Worm (Caenorhabditis elegans) whole organism, dauer: ENCODE measurements around the gene Y11D7A.9.

ENCODE experiments used
- unc-62 ChIP-seq: sonication (generic microtip); optimal IDR thresholded peaks from 2 replicates; lab custom pipeline; 2017; ENCODE audit warnings: missing biosample characterization, missing genetic modification reagents, missing genetic modification characterization

Y11D7A.9 gene

DNA sequence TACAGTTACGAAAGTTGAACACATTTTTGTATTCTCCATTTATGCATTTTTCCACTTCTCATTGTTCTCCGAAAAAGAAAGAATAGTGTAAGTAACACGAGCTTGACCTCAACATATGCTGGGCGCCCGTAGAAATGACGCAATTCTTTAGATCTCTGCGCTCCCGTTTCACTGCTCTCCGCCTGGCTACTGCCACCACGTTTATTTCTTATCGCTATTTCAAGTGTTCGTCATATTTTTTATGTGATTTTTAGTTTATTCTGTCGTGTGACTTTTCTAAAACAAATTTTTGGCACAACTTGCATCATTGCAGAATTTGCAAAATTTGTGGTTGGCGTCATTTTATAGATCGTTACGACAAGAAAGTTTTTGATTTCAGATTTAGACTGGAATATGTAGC is 39.0 kb downstream of the Y11D7A.9 start:
- TF ChIP-seq unc-62 = no peak

DNA sequence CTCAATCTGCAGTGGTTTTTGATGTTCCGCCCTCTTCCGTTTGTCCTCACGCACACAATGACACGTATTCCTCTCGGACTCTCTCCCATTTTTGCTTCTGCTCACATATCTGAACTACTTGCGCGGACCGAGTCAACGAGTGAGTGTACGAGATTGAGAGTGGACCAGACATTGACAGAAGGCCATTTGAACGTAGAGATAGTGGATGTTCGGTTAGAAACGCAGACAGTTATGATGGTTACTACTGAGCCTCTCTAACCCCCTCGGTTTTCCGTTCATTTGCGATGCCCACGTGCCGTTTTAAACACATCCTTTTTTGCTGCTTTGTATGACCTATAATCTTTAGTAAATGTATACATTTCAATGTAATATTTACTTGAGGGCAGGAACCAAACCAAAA is 39.5 kb downstream of the Y11D7A.9 start:
- TF ChIP-seq unc-62 = no peak

DNA sequence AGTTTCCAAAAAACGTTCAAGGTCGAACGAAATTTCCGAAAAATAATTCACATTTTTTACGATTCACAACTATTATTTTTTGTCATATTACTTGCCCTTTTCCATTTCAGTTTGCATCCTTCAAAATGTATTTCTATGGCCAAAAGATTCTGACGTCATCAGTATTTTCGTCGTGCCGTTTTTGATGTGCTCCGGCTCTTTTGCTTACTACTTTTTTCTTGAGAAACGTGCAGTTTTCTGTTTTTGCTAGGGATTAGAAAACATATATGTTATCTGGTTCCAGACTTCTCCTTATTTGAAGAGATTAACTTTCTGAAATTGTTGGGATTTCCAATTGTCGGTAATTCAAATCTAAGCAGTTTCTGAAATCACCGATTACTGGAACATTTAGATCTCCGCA is 40.1 kb downstream of the Y11D7A.9 start:
- TF ChIP-seq unc-62 = no peak

ce11 chrIV:9214823-9215222 is 41.1 kb downstream of the Y11D7A.9 start:
- TF ChIP-seq unc-62 = no peak

DNA sequence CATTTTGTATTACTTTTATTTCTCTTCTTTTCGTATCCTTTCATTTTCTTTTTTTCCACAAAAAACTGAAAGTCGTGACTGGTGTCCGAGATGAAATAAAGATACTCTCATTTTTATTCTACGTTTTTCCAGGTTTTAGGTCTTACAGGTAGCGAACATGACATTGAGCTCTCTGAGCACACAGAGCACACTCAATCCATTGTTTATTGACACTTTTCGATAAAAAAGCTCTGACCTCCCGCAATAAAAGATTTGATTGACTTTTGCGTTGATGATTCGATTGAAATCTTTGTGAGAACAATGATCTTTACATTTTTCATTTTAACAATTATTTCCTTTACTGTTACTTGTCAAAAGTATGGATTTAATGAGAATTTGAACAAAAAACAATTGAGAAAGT is 43.8 kb downstream of the Y11D7A.9 start, which contains the start of gene C46C2.6:
Gene C46C2.6, plus strand, starts transcription at position 301 of the 400 bp plus-strand sequence.
- TF ChIP-seq unc-62 = no peak

- TF ChIP-seq unc-62 = no peak
These were observed 45.1 kb downstream of the Y11D7A.9 start for ce11 chrIV:9210841-9211240.
